Worm (Caenorhabditis elegans) whole organism, young adult: ENCODE results near the gene snpc-1.1.
A peak's percentile ranks its signal among the peaks of the same experiment; 100 is the strongest.

ENCODE experiments used
- B0019.2 ChIP-seq: fragments of 200-800 bp; sonication (Bioruptor generic); conservative IDR thresholded peaks from 2 replicates; pipeline ENCODE4 v1.3.6; 2022; ENCODE audit warnings: missing genetic modification reagents, missing genetic modification characterization, missing compliant biosample characterization
- B0035.1 ChIP-seq: sonication (generic microtip); optimal IDR thresholded peaks from 2 replicates; lab custom pipeline; 2016; ENCODE audit warnings: missing genetic modification characterization, mild to moderate bottlenecking, missing compliant biosample characterization, missing genotype, missing genetic modification reagents
- F37B4.10 ChIP-seq: fragments of 200-800 bp; sonication (Bioruptor generic); IDR thresholded peaks from 2 replicates; pipeline ENCODE4 v1.3.6; 2022; ENCODE audit warnings: missing genetic modification characterization, missing compliant biosample characterization
- F55B11.4 ChIP-seq: sonication (generic microtip); optimal IDR thresholded peaks from 2 replicates; lab custom pipeline; 2016; ENCODE audit warnings: missing compliant biosample characterization, missing genetic modification characterization, borderline replicate concordance; ENCODE audit not compliant: insufficient read depth
- F57A8.1 ChIP-seq: fragments of 200-800 bp; sonication (Bioruptor generic); optimal IDR thresholded peaks from 2 replicates; lab custom pipeline; 2018; ENCODE audit warnings: mild to moderate bottlenecking, missing genetic modification characterization, moderate library complexity, missing compliant biosample characterization
- Y79H2A.3 ChIP-seq: fragments of 200-800 bp; sonication (Bioruptor generic); conservative IDR thresholded peaks from 2 replicates; pipeline ENCODE4 v1.3.6; 2022; ENCODE audit warnings: missing genetic modification reagents, missing genetic modification characterization, missing compliant biosample characterization
- Y95B8A.8 ChIP-seq: fragments of 200-800 bp; sonication (Bioruptor generic); IDR thresholded peaks from 2 replicates; pipeline ENCODE4 v1.3.6; 2022; ENCODE audit warnings: missing genetic modification reagents, missing genetic modification characterization, missing compliant biosample characterization
- akir-1 ChIP-seq: fragments of 200-800 bp; sonication (Bioruptor generic); optimal IDR thresholded peaks from 2 replicates; lab custom pipeline; 2018; ENCODE audit warnings: mild to moderate bottlenecking, missing genetic modification characterization, moderate library complexity, missing compliant biosample characterization
- ama-1 ChIP-seq, 3 experiments: fragments of 150-350 bp in 1 of 3; sonication (generic microtip) in 2 of 3; optimal IDR thresholded peaks; 2 replicates each; lab custom pipeline; 2014 to 2018; ENCODE audit warnings: missing biosample characterization in 2 of 3, missing genetic modification characterization in 2 of 3, missing genetic modification reagents in 2 of 3
- aptf-3 ChIP-seq: fragments of 200-800 bp; sonication (Bioruptor generic); IDR thresholded peaks from 2 replicates; pipeline ENCODE4 v1.3.6; 2022; ENCODE audit warnings: missing genetic modification characterization, missing compliant biosample characterization
- attf-3 ChIP-seq: fragments of 200-800 bp; sonication (Bioruptor generic); conservative IDR thresholded peaks from 2 replicates; pipeline ENCODE4 v1.3.6; 2022; ENCODE audit warnings: missing genetic modification reagents, missing genetic modification characterization, missing compliant biosample characterization
- attf-5 ChIP-seq: fragments of 200-800 bp; sonication (Bioruptor generic); optimal IDR thresholded peaks from 2 replicates; lab custom pipeline; 2018; ENCODE audit warnings: mild to moderate bottlenecking, missing genetic modification characterization, missing compliant biosample characterization
- attf-6 ChIP-seq: fragments of 200-800 bp; sonication (Bioruptor generic); IDR thresholded peaks from 2 replicates; pipeline ENCODE4 v1.3.6; 2022; ENCODE audit warnings: missing genetic modification reagents, missing genetic modification characterization, missing compliant biosample characterization
- ceh-27 ChIP-seq: fragments of 200-800 bp; sonication (Bioruptor generic); optimal IDR thresholded peaks from 2 replicates; lab custom pipeline; 2018; ENCODE audit warnings: mild to moderate bottlenecking, missing genetic modification characterization, moderate library complexity, missing compliant biosample characterization
- chd-7 ChIP-seq: sonication (generic microtip); optimal IDR thresholded peaks from 2 replicates; lab custom pipeline; 2016; ENCODE audit warnings: mild to moderate bottlenecking, missing genetic modification characterization, moderate library complexity, missing compliant biosample characterization
- die-1 ChIP-seq: sonication (generic microtip); optimal IDR thresholded peaks from 2 replicates; lab custom pipeline; 2016; ENCODE audit warnings: missing genotype, mild to moderate bottlenecking, missing genetic modification characterization, missing compliant biosample characterization
- egl-18 ChIP-seq: fragments of 200-800 bp; sonication (Bioruptor generic); IDR thresholded peaks from 2 replicates; pipeline ENCODE4 v1.3.6; 2022; ENCODE audit warnings: missing genetic modification reagents, missing genetic modification characterization, missing compliant biosample characterization
- egl-44 ChIP-seq: fragments of 200-800 bp; sonication (Bioruptor generic); IDR thresholded peaks from 2 replicates; pipeline ENCODE4 v1.3.6; 2022; ENCODE audit warnings: missing genetic modification reagents, missing genetic modification characterization, missing compliant biosample characterization
- ets-4 ChIP-seq: fragments of 200-800 bp; sonication (Bioruptor generic); optimal IDR thresholded peaks from 2 replicates; lab custom pipeline; 2018; ENCODE audit warnings: mild to moderate bottlenecking, missing genetic modification characterization, missing compliant biosample characterization
- fkh-3 ChIP-seq: sonication (generic microtip); optimal IDR thresholded peaks from 2 replicates; lab custom pipeline; 2016; ENCODE audit warnings: mild to moderate bottlenecking, missing genetic modification characterization, missing compliant biosample characterization
- hlh-12 ChIP-seq: sonication (generic microtip); optimal IDR thresholded peaks from 2 replicates; lab custom pipeline; 2016; ENCODE audit warnings: missing genetic modification characterization, missing compliant biosample characterization
- hmg-1.2 ChIP-seq: fragments of 200-800 bp; sonication (Bioruptor generic); IDR thresholded peaks from 2 replicates; pipeline ENCODE4 v1.3.6; 2022; ENCODE audit warnings: missing genetic modification reagents, missing genetic modification characterization, missing compliant biosample characterization
- lin-26 ChIP-seq: fragments of 200-800 bp; sonication (Bioruptor generic); IDR thresholded peaks from 2 replicates; pipeline ENCODE4 v1.3.6; 2022; ENCODE audit warnings: missing genetic modification reagents, missing genetic modification characterization, missing compliant biosample characterization
- lin-35 ChIP-seq, 3 experiments: fragments of 150-350 bp in 2 of 3; sonication (generic microtip) in 1 of 3; optimal IDR thresholded peaks; 2 replicates each; lab custom pipeline; 2014 to 2018; ENCODE audit warnings: missing biosample characterization in 3 of 3, missing genetic modification characterization in 3 of 3, missing genetic modification reagents in 3 of 3
- lsl-1 ChIP-seq: fragments of 200-800 bp; sonication (Bioruptor generic); optimal IDR thresholded peaks from 2 replicates; lab custom pipeline; 2018; ENCODE audit warnings: mild to moderate bottlenecking, missing genetic modification characterization, moderate library complexity, missing compliant biosample characterization
- madf-3 ChIP-seq: fragments of 200-800 bp; sonication (Bioruptor generic); IDR thresholded peaks from 2 replicates; pipeline ENCODE4 v1.3.6; 2022; ENCODE audit warnings: missing genetic modification reagents, missing genetic modification characterization, missing compliant biosample characterization
- madf-6 ChIP-seq: fragments of 200-800 bp; sonication (Bioruptor generic); IDR thresholded peaks from 2 replicates; pipeline ENCODE4 v1.3.6; 2022; ENCODE audit warnings: missing genetic modification reagents, missing genetic modification characterization, missing compliant biosample characterization
- madf-8 ChIP-seq: fragments of 200-800 bp; sonication (Bioruptor generic); conservative IDR thresholded peaks from 2 replicates; pipeline ENCODE4 v1.3.6; 2022; ENCODE audit warnings: missing genetic modification reagents, missing genetic modification characterization, missing compliant biosample characterization
- mel-28 ChIP-seq: sonication (generic microtip); optimal IDR thresholded peaks from 2 replicates; lab custom pipeline; 2016; ENCODE audit warnings: borderline replicate concordance, mild to moderate bottlenecking, missing genetic modification characterization, missing compliant biosample characterization
- mes-4 ChIP-seq: sonication (generic microtip); optimal IDR thresholded peaks from 2 replicates; lab custom pipeline; 2016; ENCODE audit warnings: missing genotype, missing genetic modification characterization, missing compliant biosample characterization
- mxl-1 ChIP-seq: sonication (generic microtip); optimal IDR thresholded peaks from 2 replicates; lab custom pipeline; 2016; ENCODE audit warnings: missing genetic modification characterization, missing compliant biosample characterization
- nfya-1 ChIP-seq: sonication (generic microtip); optimal IDR thresholded peaks from 2 replicates; lab custom pipeline; 2017; ENCODE audit warnings: antibody characterized with exemption, missing compliant biosample characterization, missing genetic modification characterization, borderline replicate concordance; ENCODE audit not compliant: insufficient read depth
- nhr-179 ChIP-seq: sonication (generic microtip); optimal IDR thresholded peaks from 2 replicates; lab custom pipeline; 2016; ENCODE audit warnings: mild to moderate bottlenecking, missing genetic modification characterization, missing compliant biosample characterization
- nhr-80 ChIP-seq: sonication (generic microtip); optimal IDR thresholded peaks from 2 replicates; lab custom pipeline; 2016; ENCODE audit warnings: missing genetic modification characterization, missing compliant biosample characterization
- nhr-90 ChIP-seq: sonication (generic microtip); optimal IDR thresholded peaks from 2 replicates; lab custom pipeline; 2016; ENCODE audit warnings: missing genotype, mild to moderate bottlenecking, missing genetic modification characterization, missing compliant biosample characterization
- pbrm-1 ChIP-seq: fragments of 200-800 bp; sonication (Bioruptor generic); IDR thresholded peaks from 2 replicates; pipeline ENCODE4 v1.3.6; 2022; ENCODE audit warnings: missing genetic modification reagents, missing genetic modification characterization, missing compliant biosample characterization
- rec-8 ChIP-seq, 2 experiments: sonication (generic microtip); optimal IDR thresholded peaks; 2 replicates each; lab custom pipeline; 2016; ENCODE audit warnings: mild to moderate bottlenecking in 2 of 2, missing genetic modification characterization in 2 of 2, missing genetic modification reagents in 2 of 2, missing genotype in 2 of 2, missing biosample characterization in 1 of 2, missing compliant biosample characterization in 1 of 2, moderate library complexity in 1 of 2
- repo-1 ChIP-seq: sonication (generic microtip); optimal IDR thresholded peaks from 2 replicates; lab custom pipeline; 2017; ENCODE audit warnings: mild to moderate bottlenecking, missing genetic modification characterization, missing compliant biosample characterization
- sea-2 ChIP-seq: fragments of 200-800 bp; sonication (Bioruptor generic); IDR thresholded peaks from 2 replicates; pipeline ENCODE4 v1.3.6; 2022; ENCODE audit warnings: missing genetic modification characterization, missing compliant biosample characterization
- tbx-9 ChIP-seq: sonication (generic microtip); optimal IDR thresholded peaks from 2 replicates; lab custom pipeline; 2016; ENCODE audit warnings: borderline replicate concordance, missing genetic modification characterization, inconsistent platforms, missing compliant biosample characterization
- ztf-28 ChIP-seq: fragments of 200-800 bp; sonication (Bioruptor generic); IDR thresholded peaks from 2 replicates; pipeline ENCODE4 v1.3.6; 2022; ENCODE audit warnings: missing genetic modification reagents, missing genetic modification characterization, missing compliant biosample characterization
- ztf-6 ChIP-seq: fragments of 200-800 bp; sonication (Bioruptor generic); IDR thresholded peaks from 2 replicates; pipeline ENCODE4 v1.3.6; 2022; ENCODE audit warnings: missing genetic modification reagents, missing genetic modification characterization, missing compliant biosample characterization

snpc-1.1 gene

DNA sequence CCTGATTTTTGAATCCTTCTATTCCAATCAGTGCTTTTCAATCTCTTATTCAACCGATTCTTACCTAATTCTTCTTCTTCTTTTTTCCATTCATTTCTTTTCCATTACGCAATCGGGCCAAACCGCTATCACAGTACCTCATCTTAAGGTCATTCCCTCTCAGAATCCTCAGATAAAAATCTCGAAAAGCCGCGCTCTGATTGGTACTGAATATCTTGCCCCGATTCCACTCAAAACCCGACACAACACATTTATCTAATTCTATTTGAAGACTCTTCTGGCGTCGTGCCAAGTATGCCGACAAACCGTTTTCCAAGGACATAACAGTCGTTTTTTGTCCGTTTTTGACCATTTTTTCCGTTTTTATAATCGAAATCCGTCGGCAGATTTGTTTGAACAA, 20.8 kb upstream of the snpc-1.1 start:
- TF ChIP-seq die-1 (tag; lab: Kevin White, UChicago) (no peak), hmg-1.2 (no peak), attf-6 (GFP tag; lab: Robert Waterston, UW) (no peak), egl-44 (GFP tag; lab: Robert Waterston, UW) (no peak), ama-1 (optimal IDR thresholded peaks at IDR 0.05; lab: Kevin White, UChicago) (no peak), ama-1 (GFP tag; optimal IDR thresholded peaks at IDR 0.05; lab: Kevin White, UChicago) (no peak), madf-6 (no peak), chd-7 (tag; lab: Kevin White, UChicago) (no peak), pbrm-1 (GFP tag; lab: Robert Waterston, UW) (no peak), rec-8 (tag; optimal IDR thresholded peaks at IDR 0.05; lab: Kevin White, UChicago) (no peak), Y79H2A.3 (GFP tag; lab: Robert Waterston, UW) (no peak), sea-2 (GFP tag; lab: Robert Waterston, UW) (no peak), nhr-90 (no peak), madf-3 (GFP tag; lab: Robert Waterston, UW) (no peak), mes-4 (tag; lab: Kevin White, UChicago) (no peak), mxl-1 (no peak)

DNA sequence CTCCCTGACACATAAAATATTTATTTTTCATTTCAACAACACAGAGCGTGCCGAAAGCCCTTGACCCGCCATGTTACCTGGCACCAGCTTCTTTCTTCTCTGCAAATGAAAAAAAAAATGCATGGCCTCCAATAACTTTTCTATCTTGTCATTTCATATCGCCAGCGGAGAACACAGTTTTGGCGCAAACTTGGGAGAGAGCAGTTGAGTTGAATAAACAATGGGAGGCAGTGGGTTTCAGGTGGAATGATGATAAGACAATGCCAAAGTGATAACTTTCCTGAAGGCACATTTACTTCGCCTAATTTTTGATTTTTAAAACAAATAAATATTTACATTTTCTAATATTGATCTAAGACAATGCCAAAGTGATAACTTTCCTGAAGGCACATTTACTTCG, 20.2 kb upstream of the snpc-1.1 start:
- peak; percentile 57 for TF ChIP-seq nhr-80 (tag; lab: Kevin White, UChicago)
- no peak for TF ChIP-seq lin-26
- no peak for TF ChIP-seq nhr-179 (tag; lab: Kevin White, UChicago)
- TF ChIP-seq ets-4: no peak
- no peak for TF ChIP-seq tbx-9 (tag; lab: Kevin White, UChicago)
- no peak for TF ChIP-seq lsl-1 (GFP tag; lab: Kevin White, UChicago)
- TF ChIP-seq attf-5 (GFP tag; lab: Kevin White, UChicago): no peak

DNA sequence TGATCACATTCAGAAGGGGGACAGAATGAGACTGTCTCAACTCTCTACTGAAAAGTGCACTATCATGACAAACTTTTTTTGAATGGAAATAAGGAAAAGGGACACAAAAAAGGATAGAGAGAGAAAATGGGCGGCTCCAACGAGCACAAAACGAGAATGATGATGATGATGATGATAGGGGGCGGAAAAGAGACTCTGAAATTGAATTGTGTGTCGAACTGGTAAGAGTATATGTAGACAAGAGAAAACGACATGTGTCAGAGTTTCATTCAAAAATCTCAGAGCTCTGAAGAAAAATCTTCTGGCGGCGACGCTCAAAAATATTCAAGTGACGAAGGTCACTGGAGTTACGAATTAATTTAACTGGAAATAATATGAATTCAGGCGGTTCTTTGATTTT, 14.2 kb upstream of the snpc-1.1 start:
- TF ChIP-seq F57A8.1 (GFP tag; lab: Kevin White, UChicago) (no peak), B0035.1 (tag; lab: Kevin White, UChicago) (no peak), B0019.2 (GFP tag; lab: Robert Waterston, UW) (no peak), fkh-3 (tag; lab: Kevin White, UChicago) (no peak), Y95B8A.8 (GFP tag; lab: Robert Waterston, UW) (no peak), mel-28 (tag; lab: Kevin White, UChicago) (no peak), F55B11.4 (tag; lab: Kevin White, UChicago) (no peak)

DNA sequence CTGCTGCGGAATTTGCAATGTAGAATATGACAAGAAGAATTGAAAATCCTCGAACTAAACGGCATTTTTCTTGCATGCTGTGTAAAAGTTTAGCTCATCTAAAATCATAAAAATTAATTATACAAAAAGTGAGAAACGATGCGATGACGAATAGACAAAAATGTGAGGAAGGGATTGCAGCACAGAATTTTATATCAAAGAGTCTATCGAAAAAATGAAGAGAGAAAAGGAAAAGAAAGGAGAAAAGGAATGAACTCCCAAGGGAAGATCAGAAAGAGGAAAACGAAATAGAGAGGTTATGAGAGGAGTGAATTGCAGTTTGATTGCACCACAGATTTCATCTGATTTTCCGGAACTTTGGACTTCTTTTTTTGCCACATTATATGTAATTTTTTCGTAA, 13.1 kb upstream of the snpc-1.1 start, which contains the start of gene glr-4:
Gene glr-4 (minus strand): TSS at position 101 of the 400 bp plus-strand sequence.
- TF ChIP-seq akir-1 (no peak), nfya-1 (tag; lab: Kevin White, UChicago) (no peak), madf-8 (no peak), ztf-28 (GFP tag; lab: Robert Waterston, UW) (no peak), repo-1 (tag; lab: Kevin White, UChicago) (no peak), sea-2 (GFP tag; lab: Robert Waterston, UW) (no peak), egl-18 (GFP tag; lab: Robert Waterston, UW) (no peak), ceh-27 (GFP tag; lab: Kevin White, UChicago) (no peak), hlh-12 (tag; lab: Kevin White, UChicago) (no peak), F37B4.10 (GFP tag; lab: Robert Waterston, UW) (no peak), madf-6 (no peak), aptf-3 (GFP tag; lab: Robert Waterston, UW) (no peak), Y95B8A.8 (GFP tag; lab: Robert Waterston, UW) (no peak), lin-35 (GFP tag; optimal IDR thresholded peaks at IDR 0.05; lab: Kevin White, UChicago) (no peak), ztf-6 (no peak), attf-3 (GFP tag; lab: Robert Waterston, UW) (no peak)
